Worm (Caenorhabditis elegans) whole organism, L4/young adult: ENCODE results near the gene F07E5.5.

Source experiments
- dao-5 ChIP-seq: sonication (generic microtip); optimal IDR thresholded peaks from 2 replicates; lab custom pipeline; 2016; ENCODE audit warnings: missing genotype, missing genetic modification characterization, moderate library complexity, missing compliant biosample characterization
- him-1 ChIP-seq: sonication (generic microtip); optimal IDR thresholded peaks from 2 replicates; lab custom pipeline; 2016; ENCODE audit warnings: missing genotype, missing genetic modification reagents, missing genetic modification characterization, missing compliant biosample characterization

DNA sequence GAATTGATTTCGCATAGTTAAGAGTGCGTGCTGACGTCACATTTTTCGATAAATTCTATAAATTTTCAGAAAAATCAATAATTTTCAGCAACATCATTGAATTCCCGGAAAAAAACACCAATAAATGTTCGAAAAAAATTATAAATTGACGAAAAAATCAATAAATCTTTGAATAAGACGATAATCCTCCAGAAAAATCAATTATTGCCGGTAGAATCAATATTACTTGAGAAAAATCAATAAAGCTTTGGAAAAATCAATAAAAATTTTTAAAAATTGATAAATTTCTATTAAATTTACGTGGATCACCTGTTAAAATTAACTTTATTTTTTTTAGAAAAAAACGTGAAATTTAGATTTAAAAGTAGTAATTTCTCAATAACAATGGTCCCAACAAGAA is 45.0 kb downstream of the F07E5.5 start:
- TF ChIP-seq him-1 (no peak), dao-5 (tag; lab: Kevin White, UChicago) (no peak)
